Fruit fly (Drosophila melanogaster): ENCODE data around the gene CG13284.

DNA sequence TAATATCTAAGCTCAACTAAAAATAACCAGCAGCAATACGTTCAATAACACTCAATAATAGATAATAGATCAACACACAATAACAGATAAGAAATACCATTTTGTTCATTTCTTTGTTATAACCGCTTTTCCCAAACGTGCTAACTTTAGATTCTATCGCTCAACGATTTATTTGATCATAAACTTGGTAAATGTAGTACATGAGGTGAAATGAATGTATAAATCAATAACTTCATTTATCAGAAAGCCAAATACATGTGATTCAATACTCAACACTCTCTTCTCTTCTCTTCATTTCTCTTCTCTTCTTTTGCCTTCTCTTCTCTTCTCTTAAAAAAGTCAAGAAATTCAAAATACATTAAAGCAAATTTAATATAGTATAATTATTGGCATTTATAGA, 9.1 kb upstream of the CG13284 start:
- TF ChIP-seq CG8281 (tag; optimal IDR thresholded peaks at IDR 0.05) (no peak), CG3847 (GFP tag; IDR thresholded peaks at IDR 0.05) (no peak), mld (GFP tag; IDR thresholded peaks at IDR 0.05; ENCODE audit: partially characterized antibody) (no peak), wor (GFP tag; IDR thresholded peaks at IDR 0.05) (no peak), kay (GFP tag; optimal IDR thresholded peaks at IDR 0.05) (no peak), chn (GFP tag; optimal IDR thresholded peaks at IDR 0.05) (no peak), CG12391 (tag; optimal IDR thresholded peaks at IDR 0.05) (no peak)
